Worm (Caenorhabditis elegans) whole organism, dauer: ENCODE data around the gene jbts-14.

Experiments used
- unc-62 ChIP-seq: sonication (generic microtip); optimal IDR thresholded peaks from 2 replicates; lab custom pipeline; 2017; ENCODE audit warnings: missing biosample characterization, missing genetic modification reagents, missing genetic modification characterization

The jbts-14 gene

ce11 chrX:8737801-8738200 lies 33.7 kb downstream of the jbts-14 start:
- no peak for TF ChIP-seq unc-62 (GFP tag; lab: Kevin White, UChicago)

ce11 chrX:8739373-8739772 lies 35.3 kb downstream of the jbts-14 start, which contains the start of gene M02D8.2:
Gene M02D8.2 (plus strand): TSS chrX:8739673.
- no peak for TF ChIP-seq unc-62 (GFP tag; lab: Kevin White, UChicago)

- no peak for TF ChIP-seq unc-62 (GFP tag; lab: Kevin White, UChicago)
Observed at ce11 chrX:8741629-8742170, 37.6 kb downstream of the jbts-14 start.

- no peak for TF ChIP-seq unc-62 (GFP tag; lab: Kevin White, UChicago)
Observed at ce11 chrX:8742896-8743295, 38.8 kb downstream of the jbts-14 start, which contains the start of gene M02D8.7. Gene M02D8.7 (minus strand): TSS chrX:8742996.

- TF ChIP-seq unc-62 (GFP tag; lab: Kevin White, UChicago) = no peak
Observed at ce11 chrX:8744192-8744985, 40.3 kb downstream of the jbts-14 start.

- no peak for TF ChIP-seq unc-62 (GFP tag; lab: Kevin White, UChicago)
Observed at ce11 chrX:8745524-8745923, 41.4 kb downstream of the jbts-14 start.

- no peak for TF ChIP-seq unc-62 (GFP tag; lab: Kevin White, UChicago)
Observed at ce11 chrX:8750209-8750608, 46.1 kb downstream of the jbts-14 start.

- no peak for TF ChIP-seq unc-62 (GFP tag; lab: Kevin White, UChicago)
Observed at ce11 chrX:8750660-8751059, 46.6 kb downstream of the jbts-14 start, which contains the start of gene asns-2. Gene asns-2 (minus strand): TSS chrX:8750941.

- TF ChIP-seq unc-62 (GFP tag; lab: Kevin White, UChicago) = no peak
Observed at ce11 chrX:8752546-8752945, 48.4 kb downstream of the jbts-14 start.

ce11 chrX:8754285-8754795 lies 50.2 kb downstream of the jbts-14 start:
- no peak for TF ChIP-seq unc-62 (GFP tag; lab: Kevin White, UChicago)

- TF ChIP-seq unc-62 (GFP tag; lab: Kevin White, UChicago) = no peak
Observed at ce11 chrX:8755987-8756386, 51.9 kb downstream of the jbts-14 start.
